Fruit fly (Drosophila melanogaster): Measurements from ENCODE around the gene Wnt10.

Gene Wnt10

dm6 chr2L:7333184-7334025, 29.8 kb upstream of the Wnt10 start, which contains the start of gene Wnt6 (continued):
- peak; percentile 68 for TF ChIP-seq CG12659 (GFP tag; optimal IDR thresholded peaks at IDR 0.05)
- peak; percentile 32 for TF ChIP-seq CG4730 (GFP tag; IDR thresholded peaks at IDR 0.05)
- peak; percentile 48 for TF ChIP-seq Sox102F (GFP tag; optimal IDR thresholded peaks at IDR 0.05)
- TF ChIP-seq ara (GFP tag; IDR thresholded peaks at IDR 0.05): peak; percentile 59
- TF ChIP-seq CG15073 (GFP tag; optimal IDR thresholded peaks at IDR 0.05): no peak
- TF ChIP-seq mirr (GFP tag; optimal IDR thresholded peaks at IDR 0.05): no peak
- TF ChIP-seq Bteb2 (GFP tag; optimal IDR thresholded peaks at IDR 0.05): no peak
- TF ChIP-seq lab (GFP tag; optimal IDR thresholded peaks at IDR 0.05): no peak
- TF ChIP-seq lola (GFP tag; optimal IDR thresholded peaks at IDR 0.05): peak in 1 of 3 experiments; percentile 82
- TF ChIP-seq emc (GFP tag; optimal IDR thresholded peaks at IDR 0.05): no peak
- TF ChIP-seq ken (GFP tag; IDR thresholded peaks at IDR 0.05): peak; percentile 39; the same call in 2 of the 3 replicates
- TF ChIP-seq CG18011 (GFP tag; optimal IDR thresholded peaks at IDR 0.05): peak; percentile 29
- no peak for TF ChIP-seq BtbVII (GFP tag; optimal IDR thresholded peaks at IDR 0.05)
- no peak for TF ChIP-seq CG4854 (GFP tag; optimal IDR thresholded peaks at IDR 0.05)
- TF ChIP-seq CG14710 (tag; optimal IDR thresholded peaks at IDR 0.05): peak; percentile 43
- TF ChIP-seq CG30403 (GFP tag; optimal IDR thresholded peaks at IDR 0.05): peak; percentile 90
- TF ChIP-seq CG11504 (tag; optimal IDR thresholded peaks at IDR 0.05): peak; percentile 84
- no peak for TF ChIP-seq Spps (tag; optimal IDR thresholded peaks at IDR 0.05)
- TF ChIP-seq CG7987 (GFP tag; optimal IDR thresholded peaks at IDR 0.05): no peak
- TF ChIP-seq zf30C (GFP tag; optimal IDR thresholded peaks at IDR 0.05): no peak
- peak; percentile 49 for TF ChIP-seq tx (GFP tag; optimal IDR thresholded peaks at IDR 0.05)
- TF ChIP-seq Chrac-16 (GFP tag; optimal IDR thresholded peaks at IDR 0.05): peak; percentile 64
- TF ChIP-seq Bgb (GFP tag; IDR thresholded peaks at IDR 0.05; ENCODE audit: partially characterized antibody): no peak
- TF ChIP-seq CG8388 (GFP tag; optimal IDR thresholded peaks at IDR 0.05): no peak
- no peak for TF ChIP-seq Fer1 (GFP tag; optimal IDR thresholded peaks at IDR 0.05)
- TF ChIP-seq chn (GFP tag; optimal IDR thresholded peaks at IDR 0.05): peak; percentile 48
- TF ChIP-seq scrt (GFP tag; optimal IDR thresholded peaks at IDR 0.05): no peak
- peak; percentile 9; the same call in 1 of the 3 replicates for TF ChIP-seq B-H1 (GFP tag; IDR thresholded peaks at IDR 0.05)
- peak; percentile 48 for TF ChIP-seq CG16863 (GFP tag; optimal IDR thresholded peaks at IDR 0.05)
- TF ChIP-seq Lhr (GFP tag; optimal IDR thresholded peaks at IDR 0.05): peak; percentile 39
- TF ChIP-seq kni (GFP tag; optimal IDR thresholded peaks at IDR 0.05): no peak
- peak; percentile 56 for TF ChIP-seq CG3847 (GFP tag; IDR thresholded peaks at IDR 0.05)
- TF ChIP-seq wor (GFP tag; IDR thresholded peaks at IDR 0.05): peak; percentile 17; the same call in 1 of the 2 replicates
- no peak for TF ChIP-seq bbx (GFP tag; IDR thresholded peaks at IDR 0.05; ENCODE audit: partially characterized antibody)
- TF ChIP-seq Myb (GFP tag; optimal IDR thresholded peaks at IDR 0.05): peak; percentile 35
- peak; percentile 31 for TF ChIP-seq CG12744 (GFP tag; optimal IDR thresholded peaks at IDR 0.05)
- no peak for TF ChIP-seq pfk (GFP tag; optimal IDR thresholded peaks at IDR 0.05)
- no peak for TF ChIP-seq ash1 (GFP tag; optimal IDR thresholded peaks at IDR 0.05)
- TF ChIP-seq NC2α (GFP tag; optimal IDR thresholded peaks at IDR 0.05): no peak
- no peak; the same call in 2 of the 3 replicates for TF ChIP-seq Dbx (GFP tag; IDR thresholded peaks at IDR 0.05)
- no peak for TF ChIP-seq CG13287 (GFP tag; IDR thresholded peaks at IDR 0.05; ENCODE audit: partially characterized antibody)
- no peak for TF ChIP-seq abd-A (tag; optimal IDR thresholded peaks at IDR 0.05)
- TF ChIP-seq CG17829 (tag; optimal IDR thresholded peaks at IDR 0.05): peak; percentile 26
- no peak for TF ChIP-seq luna (GFP tag; optimal IDR thresholded peaks at IDR 0.05)
- TF ChIP-seq H15 (GFP tag; IDR thresholded peaks at IDR 0.05): no peak
- no peak for TF ChIP-seq CG17359 (tag; optimal IDR thresholded peaks at IDR 0.05)
- TF ChIP-seq Gsc (GFP tag; IDR thresholded peaks at IDR 0.05): 0 out of 2 replicates have a peak, but pooled peaks have one; percentile 4
- TF ChIP-seq sd (tag; optimal IDR thresholded peaks at IDR 0.05): no peak
